Fruit fly (Drosophila melanogaster) whole organism, prepupa: ENCODE results near the gene Prp4k.

Experiments used
- CG10631 ChIP-seq: fragments of 200-800 bp; sonication (Bioruptor generic); optimal IDR thresholded peaks from 2 replicates; lab custom pipeline; 2016; ENCODE audit warnings: missing biosample characterization, missing genetic modification characterization
- CG10669 ChIP-seq: fragments of 200-800 bp; sonication (Bioruptor generic); optimal IDR thresholded peaks from 3 replicates; lab custom pipeline; 2018; ENCODE audit warnings: missing biosample characterization, mild to moderate bottlenecking, missing genetic modification characterization, moderate library complexity
- CG11294 ChIP-seq: fragments of 200-800 bp; sonication (Bioruptor generic); IDR thresholded peaks from 2 replicates; pipeline ENCODE4 v1.3.6; 2022; ENCODE audit warnings: missing biosample characterization, missing genetic modification characterization
- CG15336 ChIP-seq: fragments of 200-800 bp; sonication (Bioruptor generic); IDR thresholded peaks from 2 replicates; pipeline ENCODE4 v1.3.6; 2022; ENCODE audit warnings: missing biosample characterization, missing genetic modification characterization
- CG1621 ChIP-seq: fragments of 200-800 bp; sonication (Bioruptor generic); optimal IDR thresholded peaks from 3 replicates; lab custom pipeline; 2018; ENCODE audit warnings: missing biosample characterization, mild to moderate bottlenecking, missing genetic modification characterization
- CG16779 ChIP-seq: fragments of 200-800 bp; sonication (Bioruptor generic); optimal IDR thresholded peaks from 3 replicates; lab custom pipeline; 2017; ENCODE audit warnings: missing biosample characterization, mild to moderate bottlenecking, missing genetic modification characterization
- CG3032 ChIP-seq: fragments of 200-800 bp; optimal IDR thresholded peaks from 2 replicates; lab custom pipeline; 2019; ENCODE audit warnings: missing biosample characterization, mild to moderate bottlenecking, missing genetic modification characterization, moderate library complexity
- CG31627 ChIP-seq: fragments of 200-800 bp; sonication (Bioruptor generic); optimal IDR thresholded peaks from 3 replicates; lab custom pipeline; 2016; ENCODE audit warnings: missing biosample characterization, missing genetic modification characterization
- CG32006 ChIP-seq: fragments of 200-800 bp; sonication (Bioruptor generic); optimal IDR thresholded peaks from 3 replicates; lab custom pipeline; 2017; ENCODE audit warnings: missing biosample characterization, mild to moderate bottlenecking, missing genetic modification characterization
- CG34406 ChIP-seq: fragments of 200-800 bp; sonication (Bioruptor generic); optimal IDR thresholded peaks from 3 replicates; lab custom pipeline; 2016; ENCODE audit warnings: missing biosample characterization, missing genetic modification characterization
- CG3919 ChIP-seq: fragments of 200-800 bp; sonication (Bioruptor generic); optimal IDR thresholded peaks from 3 replicates; lab custom pipeline; 2016; ENCODE audit warnings: missing biosample characterization, missing genetic modification characterization
- CG6163 ChIP-seq: fragments of 200-800 bp; sonication (Bioruptor generic); IDR thresholded peaks from 3 replicates; pipeline ENCODE4 v1.3.6; 2022; ENCODE audit warnings: missing biosample characterization, missing genetic modification characterization
- CG6276 ChIP-seq: fragments of 200-800 bp; sonication (Bioruptor generic); optimal IDR thresholded peaks from 2 replicates; lab custom pipeline; 2017; ENCODE audit warnings: missing biosample characterization, mild to moderate bottlenecking, missing genetic modification characterization
- CG6808 ChIP-seq: fragments of 200-800 bp; sonication (Bioruptor generic); optimal IDR thresholded peaks from 3 replicates; lab custom pipeline; 2017; ENCODE audit warnings: missing biosample characterization, missing genetic modification characterization, mild to moderate bottlenecking, moderate library complexity, missing genetic modification reagents
- CG6854 ChIP-seq: fragments of 200-800 bp; sonication (Bioruptor generic); optimal IDR thresholded peaks from 2 replicates; lab custom pipeline; 2017; ENCODE audit warnings: missing biosample characterization, mild to moderate bottlenecking, missing genetic modification characterization
- CG7368 ChIP-seq: fragments of 200-800 bp; sonication (Bioruptor generic); optimal IDR thresholded peaks from 3 replicates; lab custom pipeline; 2016; ENCODE audit warnings: missing biosample characterization, missing genetic modification characterization
- CG8119 ChIP-seq: fragments of 200-800 bp; sonication (Bioruptor generic); IDR thresholded peaks from 3 replicates; pipeline ENCODE4 v1.3.6; 2022; ENCODE audit warnings: missing biosample characterization, missing genetic modification characterization
- CG9139 ChIP-seq: fragments of 200-800 bp; sonication (Bioruptor generic); optimal IDR thresholded peaks from 3 replicates; lab custom pipeline; 2017; ENCODE audit warnings: missing biosample characterization, mild to moderate bottlenecking, missing genetic modification characterization
- Eip78C ChIP-seq: fragments of 200-800 bp; sonication (Bioruptor generic); peaks from one replicate; lab custom pipeline; 2016; ENCODE audit warnings: missing biosample characterization, missing genetic modification characterization
- Eip93F ChIP-seq: fragments of 200-800 bp; sonication (Bioruptor generic); optimal IDR thresholded peaks from 2 replicates; lab custom pipeline; 2016; ENCODE audit warnings: missing biosample characterization, mild to moderate bottlenecking, missing genetic modification characterization
- Ets21C ChIP-seq: fragments of 200-800 bp; sonication (Bioruptor generic); optimal IDR thresholded peaks from 3 replicates; lab custom pipeline; 2016; ENCODE audit warnings: missing biosample characterization, missing genetic modification characterization
- Gug ChIP-seq: fragments of 200-800 bp; sonication (Bioruptor generic); IDR thresholded peaks from 2 replicates; pipeline ENCODE4 v1.3.6; 2022; ENCODE audit warnings: missing biosample characterization, missing genetic modification characterization
- Hr38 ChIP-seq: sonication (Bioruptor generic); optimal IDR thresholded peaks from 2 replicates; lab custom pipeline; 2016; ENCODE audit warnings: missing biosample characterization, missing genetic modification characterization
- Hr39 ChIP-seq: fragments of 200-800 bp; sonication (Bioruptor generic); optimal IDR thresholded peaks from 2 replicates; lab custom pipeline; 2016; ENCODE audit warnings: missing biosample characterization, missing genetic modification characterization
- Hr4 ChIP-seq: fragments of 200-800 bp; sonication (Bioruptor generic); optimal IDR thresholded peaks from 3 replicates; lab custom pipeline; 2016; ENCODE audit warnings: missing biosample characterization, missing genetic modification characterization
- Lpt ChIP-seq: fragments of 200-800 bp; sonication (Bioruptor generic); optimal IDR thresholded peaks from 3 replicates; lab custom pipeline; 2016; ENCODE audit warnings: missing biosample characterization, missing genetic modification characterization
- Met ChIP-seq: fragments of 200-800 bp; sonication (Bioruptor generic); optimal IDR thresholded peaks from 3 replicates; lab custom pipeline; 2016; ENCODE audit warnings: missing biosample characterization, missing genetic modification characterization
- Smox ChIP-seq: fragments of 200-800 bp; sonication (Bioruptor generic); optimal IDR thresholded peaks from 3 replicates; lab custom pipeline; 2016; ENCODE audit warnings: missing biosample characterization, missing genetic modification characterization
- Sox102F ChIP-seq: fragments of 200-800 bp; sonication (Bioruptor generic); optimal IDR thresholded peaks from 2 replicates; lab custom pipeline; 2016; ENCODE audit warnings: missing biosample characterization, mild to moderate bottlenecking, missing genetic modification characterization
- Sox15 ChIP-seq: fragments of 200-800 bp; sonication (Bioruptor generic); optimal IDR thresholded peaks from 3 replicates; lab custom pipeline; 2016; ENCODE audit warnings: missing biosample characterization, missing genetic modification characterization
- acj6 ChIP-seq: fragments of 200-800 bp; sonication (Bioruptor generic); optimal IDR thresholded peaks from 3 replicates; lab custom pipeline; 2016; ENCODE audit warnings: missing biosample characterization, missing genetic modification characterization
- cyc ChIP-seq: fragments of 200-800 bp; sonication (Bioruptor generic); optimal IDR thresholded peaks from 3 replicates; lab custom pipeline; 2016; ENCODE audit warnings: missing biosample characterization, missing genetic modification characterization
- dac ChIP-seq: fragments of 200-800 bp; sonication (Bioruptor generic); optimal IDR thresholded peaks from 2 replicates; lab custom pipeline; 2017; ENCODE audit warnings: missing biosample characterization, mild to moderate bottlenecking, missing genetic modification characterization
- dsx ChIP-seq: fragments of 200-800 bp; optimal IDR thresholded peaks from 3 replicates; lab custom pipeline; 2019; ENCODE audit warnings: missing biosample characterization, mild to moderate bottlenecking, missing genetic modification characterization, moderate library complexity; ENCODE audit not compliant: poor library complexity, severe bottlenecking
- eg ChIP-seq: fragments of 200-800 bp; sonication (Bioruptor generic); IDR thresholded peaks from 3 replicates; pipeline ENCODE4 v1.3.6; 2022; ENCODE audit warnings: missing biosample characterization, missing genetic modification characterization
- esn ChIP-seq: fragments of 200-800 bp; sonication (Bioruptor generic); optimal IDR thresholded peaks from 2 replicates; lab custom pipeline; 2016; ENCODE audit warnings: missing biosample characterization, mild to moderate bottlenecking, missing genetic modification characterization, moderate library complexity
- fd59A ChIP-seq: fragments of 200-800 bp; sonication (Bioruptor generic); optimal IDR thresholded peaks from 2 replicates; lab custom pipeline; 2017; ENCODE audit warnings: missing biosample characterization, mild to moderate bottlenecking, missing genetic modification characterization, missing genetic modification reagents
- fd85E ChIP-seq: fragments of 200-800 bp; sonication (Bioruptor generic); optimal IDR thresholded peaks from 3 replicates; lab custom pipeline; 2016; ENCODE audit warnings: missing biosample characterization, missing genetic modification characterization
- fkh ChIP-seq: fragments of 200-800 bp; sonication (Bioruptor generic); optimal IDR thresholded peaks from 3 replicates; lab custom pipeline; 2017; ENCODE audit warnings: missing biosample characterization, mild to moderate bottlenecking, missing genetic modification characterization, moderate library complexity
- lz ChIP-seq: fragments of 200-800 bp; sonication (Bioruptor generic); optimal IDR thresholded peaks from 3 replicates; lab custom pipeline; 2016; ENCODE audit warnings: missing biosample characterization, missing genetic modification characterization
- net ChIP-seq: fragments of 200-800 bp; sonication (Bioruptor generic); optimal IDR thresholded peaks from 3 replicates; lab custom pipeline; 2016; ENCODE audit warnings: missing biosample characterization, missing genetic modification characterization
- ss ChIP-seq, 2 experiments: fragments of 200-800 bp; sonication (Bioruptor generic); optimal IDR thresholded peaks; 2 replicates in 1 of 2; 3 replicates in 1 of 2; lab custom pipeline; 2017 to 2018; ENCODE audit warnings: mild to moderate bottlenecking in 2 of 2, missing biosample characterization in 2 of 2, missing genetic modification characterization in 2 of 2, moderate library complexity in 1 of 2
- svp ChIP-seq: fragments of 200-800 bp; sonication (Bioruptor generic); peaks from one replicate; lab custom pipeline; 2016; ENCODE audit warnings: missing biosample characterization, missing genetic modification characterization
- topi ChIP-seq: fragments of 200-800 bp; sonication (Bioruptor generic); optimal IDR thresholded peaks from 3 replicates; lab custom pipeline; 2016; ENCODE audit warnings: missing biosample characterization, missing genetic modification characterization
- vri ChIP-seq: fragments of 200-800 bp; sonication (Bioruptor generic); optimal IDR thresholded peaks from 3 replicates; lab custom pipeline; 2016; ENCODE audit warnings: missing biosample characterization, mild to moderate bottlenecking, missing genetic modification characterization

Prp4k gene

DNA sequence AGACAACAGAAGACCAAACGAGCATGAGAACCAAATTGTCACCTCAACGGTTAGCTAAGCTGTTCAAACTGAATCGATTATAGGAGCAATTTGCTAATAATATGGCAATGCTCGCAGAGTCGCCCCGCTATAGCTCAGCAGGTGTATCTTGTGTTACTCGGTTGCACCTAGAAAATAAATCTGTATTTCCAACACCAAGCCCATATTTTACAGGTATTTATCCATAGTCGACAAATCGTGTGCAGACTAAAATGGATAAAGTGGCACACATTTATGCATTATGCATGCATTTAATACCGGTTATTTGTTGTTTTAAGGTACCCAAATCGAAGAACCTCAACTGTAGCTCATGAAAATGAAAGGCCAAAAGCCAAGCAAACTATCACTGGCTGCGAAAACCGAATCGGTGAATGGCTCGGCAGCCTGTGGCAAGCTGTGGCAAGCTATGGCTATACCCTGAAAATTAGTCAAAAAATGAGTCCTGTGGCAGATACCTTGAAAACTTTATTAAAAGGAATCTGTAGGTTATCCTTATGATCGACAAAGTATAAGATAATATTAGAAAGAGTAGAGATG, 32.3 kb downstream of the Prp4k start, which contains the start of gene Vdup1:
Vdup1 (minus strand) TSS at position 51 of the 576 bp plus-strand sequence.
- peak; percentile 5 for TF ChIP-seq Hr4
- TF ChIP-seq lz (GFP tag; lab: Kevin White, UChicago), result no peak
- no peak for TF ChIP-seq CG7368 (GFP tag; lab: Kevin White, UChicago)
- peak; percentile 62 for TF ChIP-seq Eip78C (GFP tag; lab: Kevin White, UChicago)
- no peak for TF ChIP-seq CG3919
- TF ChIP-seq eg (GFP tag; lab: Robert Waterston, UW), result peak; percentile 12; the same call in 1 of the 3 replicates
- no peak for TF ChIP-seq fkh (GFP tag; lab: Kevin White, UChicago)
- TF ChIP-seq, all 60 proteins: peak for 3

dm6 chr3L:178445-178844, 32.8 kb downstream of the Prp4k start:
- TF ChIP-seq CG9139 (GFP tag; lab: Kevin White, UChicago) (no peak), CG6163 (0 out of 3 replicates have a peak, but pooled peaks have one; percentile 24), CG34406 (GFP tag; lab: Kevin White, UChicago) (no peak), CG6854 (GFP tag; lab: Kevin White, UChicago) (peak; percentile 17), eg (GFP tag; lab: Robert Waterston, UW) (0 out of 3 replicates have a peak, but pooled peaks have one; percentile 16), fkh (GFP tag; lab: Kevin White, UChicago) (peak; percentile 30), vri (GFP tag; lab: Kevin White, UChicago) (peak; percentile 68), Lpt (GFP tag; lab: Kevin White, UChicago) (peak; percentile 21)

dm6 chr3L:177938-178337, 33.3 kb downstream of the Prp4k start:
- TF ChIP-seq Sox102F (GFP tag; lab: Kevin White, UChicago), result no peak
- no peak for TF ChIP-seq CG11294 (GFP tag; lab: Robert Waterston, UW)
- no peak for TF ChIP-seq CG8119
- TF ChIP-seq Ets21C (GFP tag; lab: Kevin White, UChicago), result no peak
- no peak for TF ChIP-seq CG32006 (GFP tag; lab: Kevin White, UChicago)
- no peak for TF ChIP-seq acj6 (GFP tag; lab: Kevin White, UChicago)
- TF ChIP-seq CG6808, result no peak
- TF ChIP-seq Gug, result no peak
- peak; percentile 11 for TF ChIP-seq fkh (GFP tag; lab: Kevin White, UChicago)
- TF ChIP-seq CG6276 (GFP tag; lab: Kevin White, UChicago), result no peak
- no peak for TF ChIP-seq CG15336
- no peak for TF ChIP-seq Hr39
- no peak for TF ChIP-seq Met (GFP tag; lab: Kevin White, UChicago)
- TF ChIP-seq esn (GFP tag; lab: Kevin White, UChicago), result no peak
- TF ChIP-seq Sox15 (GFP tag; lab: Kevin White, UChicago), result no peak
- no peak for TF ChIP-seq vri (GFP tag; lab: Kevin White, UChicago)
- no peak for TF ChIP-seq CG10669 (GFP tag; lab: Kevin White, UChicago)
- no peak for TF ChIP-seq CG31627 (GFP tag; lab: Kevin White, UChicago)
- TF ChIP-seq net, result no peak
- 0 out of 3 replicates have a peak, but pooled peaks have one; percentile 28 for TF ChIP-seq eg (GFP tag; lab: Robert Waterston, UW)
- TF ChIP-seq topi (GFP tag; lab: Kevin White, UChicago), result no peak
- TF ChIP-seq CG3919, result no peak
- TF ChIP-seq dsx (GFP tag; lab: Kevin White, UChicago), result peak; percentile 9
- no peak for TF ChIP-seq Eip93F (GFP tag; lab: Kevin White, UChicago)
- TF ChIP-seq cyc (GFP tag; lab: Kevin White, UChicago), result no peak
- TF ChIP-seq CG16779 (tag; lab: Kevin White, UChicago), result no peak
- no peak for TF ChIP-seq Smox (GFP tag; lab: Kevin White, UChicago)
- TF ChIP-seq svp, result no peak
- peak; percentile 23 to 62 for TF ChIP-seq ss (GFP tag; optimal IDR thresholded peaks at IDR 0.05; lab: Kevin White, UChicago)
- TF ChIP-seq CG7368 (GFP tag; lab: Kevin White, UChicago), result no peak
- no peak for TF ChIP-seq Hr4
- no peak for TF ChIP-seq fd85E
- TF ChIP-seq CG9139 (GFP tag; lab: Kevin White, UChicago), result no peak
- TF ChIP-seq CG10631 (GFP tag; lab: Kevin White, UChicago), result no peak
- no peak for TF ChIP-seq Hr38 (GFP tag; lab: Kevin White, UChicago)
- TF ChIP-seq CG3032 (tag; lab: Kevin White, UChicago), result no peak
- no peak for TF ChIP-seq fd59A
- TF ChIP-seq CG34406 (GFP tag; lab: Kevin White, UChicago), result no peak
- no peak for TF ChIP-seq CG6854 (GFP tag; lab: Kevin White, UChicago)
- peak; percentile 83 for TF ChIP-seq CG1621
- no peak for TF ChIP-seq dac
- peak; percentile 46 for TF ChIP-seq Eip78C (GFP tag; lab: Kevin White, UChicago)
- TF ChIP-seq lz (GFP tag; lab: Kevin White, UChicago), result no peak
